In genomic region chr3L:16385880-16386584, dm6 we compare ENCODE assay signal across 3 fruit fly cellular contexts.
A peak's percentile ranks its signal among the peaks of the same experiment; 100 is the strongest.
TF ChIP-seq lines count a peak whose summit lies in the region.

Gene Agpat3 (minus strand): TSS chr3L:16385957.
Gene RAF2 (plus strand): TSS chr3L:16386327.

TF ChIP-seq in whole organism, adult, 20 proteins besides CTCF, POLR2A, EP300 and RAD21 (continued from another document):
- no peak for TF ChIP-seq pad (GFP tag; optimal IDR thresholded peaks at IDR 0.05; lab: Kevin White, UChicago)

TF ChIP-seq in whole organism, embryonic, 481 proteins besides CTCF, POLR2A, EP300 and RAD21 (continued from another document and continues in another):
- no peak for TF ChIP-seq CG6854 (GFP tag; optimal IDR thresholded peaks at IDR 0.05; lab: Kevin White, UChicago)
- no peak for TF ChIP-seq CG11398 (GFP tag; optimal IDR thresholded peaks at IDR 0.05; lab: Kevin White, UChicago)
- peak; percentile 21 to 28 for TF ChIP-seq chif (GFP tag; optimal IDR thresholded peaks at IDR 0.05; lab: Kevin White, UChicago)
- peak; percentile 66 for TF ChIP-seq CG15269 (tag; optimal IDR thresholded peaks at IDR 0.05; lab: Kevin White, UChicago)
- no peak for TF ChIP-seq ac (GFP tag; optimal IDR thresholded peaks at IDR 0.05; lab: Kevin White, UChicago)
- TF ChIP-seq mam (GFP tag; optimal IDR thresholded peaks at IDR 0.05; lab: Kevin White, UChicago): peak; percentile 42
- TF ChIP-seq br (optimal IDR thresholded peaks at IDR 0.05; lab: Kevin White, UChicago): no peak
- TF ChIP-seq twi (tag; optimal IDR thresholded peaks at IDR 0.05; lab: Kevin White, UChicago): no peak
- no peak for TF ChIP-seq vfl (GFP tag; optimal IDR thresholded peaks at IDR 0.05; lab: Kevin White, UChicago)
- peak; percentile 22 for TF ChIP-seq Lhr (GFP tag; optimal IDR thresholded peaks at IDR 0.05; lab: Kevin White, UChicago)
- TF ChIP-seq CG30431 (GFP tag; optimal IDR thresholded peaks at IDR 0.05; lab: Kevin White, UChicago): no peak
- no peak for TF ChIP-seq Elba2 (GFP tag; optimal IDR thresholded peaks at IDR 0.05; lab: Kevin White, UChicago)
- TF ChIP-seq pita (GFP tag; optimal IDR thresholded peaks at IDR 0.05; lab: Kevin White, UChicago): peak; percentile 36
- TF ChIP-seq CG31224 (GFP tag; IDR thresholded peaks at IDR 0.05; lab: Robert Waterston, UW): no peak
- TF ChIP-seq caup (GFP tag; optimal IDR thresholded peaks at IDR 0.05; lab: Kevin White, UChicago; ENCODE audit: severe bottlenecking): no peak
- no peak for TF ChIP-seq CG5180 (GFP tag; optimal IDR thresholded peaks at IDR 0.05; lab: Kevin White, UChicago)
- no peak for TF ChIP-seq Eip74EF (GFP tag; optimal IDR thresholded peaks at IDR 0.05; lab: Kevin White, UChicago)
- TF ChIP-seq otp (GFP tag; IDR thresholded peaks at IDR 0.05; lab: Robert Waterston, UW): no peak
- peak; percentile 56; the same call in 1 of the 3 replicates for TF ChIP-seq dysf (GFP tag; IDR thresholded peaks at IDR 0.05; lab: Robert Waterston, UW)
- TF ChIP-seq CG10654 (GFP tag; optimal IDR thresholded peaks at IDR 0.05; lab: Kevin White, UChicago): peak; percentile 12
- peak; percentile 43 for TF ChIP-seq NfI (GFP tag; optimal IDR thresholded peaks at IDR 0.05; lab: Kevin White, UChicago)
- no peak for TF ChIP-seq hbn (GFP tag; IDR thresholded peaks at IDR 0.05; lab: Robert Waterston, UW; ENCODE audit: partially characterized antibody)
- TF ChIP-seq tap (tag; optimal IDR thresholded peaks at IDR 0.05; lab: Kevin White, UChicago): peak; percentile 22
- no peak for TF ChIP-seq CG1792 (GFP tag; optimal IDR thresholded peaks at IDR 0.05; lab: Kevin White, UChicago)
- no peak for TF ChIP-seq CG6765 (GFP tag; optimal IDR thresholded peaks at IDR 0.05; lab: Kevin White, UChicago)
- no peak for TF ChIP-seq CrebB (tag; optimal IDR thresholded peaks at IDR 0.05; lab: Kevin White, UChicago)
- peak; percentile 80 for TF ChIP-seq row (GFP tag; IDR thresholded peaks at IDR 0.05; lab: Robert Waterston, UW)
- no peak for TF ChIP-seq CG16813 (GFP tag; IDR thresholded peaks at IDR 0.05; lab: Robert Waterston, UW; ENCODE audit: partially characterized antibody)
- TF ChIP-seq MESR4 (GFP tag; optimal IDR thresholded peaks at IDR 0.05; lab: Kevin White, UChicago): no peak
- TF ChIP-seq CG13775 (GFP tag; optimal IDR thresholded peaks at IDR 0.05; lab: Kevin White, UChicago): peak; percentile 54
- no peak for TF ChIP-seq CG6654 (GFP tag; optimal IDR thresholded peaks at IDR 0.05; lab: Kevin White, UChicago)
- no peak for TF ChIP-seq lab (GFP tag; optimal IDR thresholded peaks at IDR 0.05; lab: Kevin White, UChicago)
- no peak for TF ChIP-seq chm (GFP tag; IDR thresholded peaks at IDR 0.05; lab: Robert Waterston, UW)
- no peak for TF ChIP-seq CG10147 (GFP tag; optimal IDR thresholded peaks at IDR 0.05; lab: Kevin White, UChicago)
- peak; percentile 50 for TF ChIP-seq CG9817 (tag; optimal IDR thresholded peaks at IDR 0.05; lab: Kevin White, UChicago)
- TF ChIP-seq oc (tag; optimal IDR thresholded peaks at IDR 0.05; lab: Kevin White, UChicago): no peak
- TF ChIP-seq CG10959 (GFP tag; IDR thresholded peaks at IDR 0.05; lab: Robert Waterston, UW): no peak
- TF ChIP-seq CG9876 (GFP tag; optimal IDR thresholded peaks at IDR 0.05; lab: Kevin White, UChicago): no peak
- peak; percentile 57 for TF ChIP-seq CG7839 (tag; optimal IDR thresholded peaks at IDR 0.05; lab: Kevin White, UChicago)
- no peak for TF ChIP-seq CG1233 (GFP tag; optimal IDR thresholded peaks at IDR 0.05; lab: Kevin White, UChicago)
- TF ChIP-seq Kr (GFP tag; optimal IDR thresholded peaks at IDR 0.05; lab: Kevin White, UChicago): no peak
- TF ChIP-seq CG14050 (GFP tag; IDR thresholded peaks at IDR 0.05; lab: Robert Waterston, UW): no peak
- no peak for TF ChIP-seq rib (GFP tag; IDR thresholded peaks at IDR 0.05; lab: Robert Waterston, UW)
- peak; percentile 11; the same call in 1 of the 2 replicates for TF ChIP-seq CG4730 (GFP tag; IDR thresholded peaks at IDR 0.05; lab: Robert Waterston, UW)
- TF ChIP-seq CG33557 (GFP tag; optimal IDR thresholded peaks at IDR 0.05; lab: Kevin White, UChicago): no peak
- no peak for TF ChIP-seq unc-4 (GFP tag; IDR thresholded peaks at IDR 0.05; lab: Robert Waterston, UW; ENCODE audit: partially characterized antibody)
- TF ChIP-seq cas (GFP tag; IDR thresholded peaks at IDR 0.05; lab: Robert Waterston, UW): no peak
- no peak for TF ChIP-seq dm (GFP tag; optimal IDR thresholded peaks at IDR 0.05; lab: Kevin White, UChicago)
- TF ChIP-seq CG11560 (tag; IDR thresholded peaks at IDR 0.05; lab: Robert Waterston, UW): no peak
- 0 out of 2 replicates have a peak, but pooled peaks have one; percentile 25 for TF ChIP-seq CG8765 (GFP tag; IDR thresholded peaks at IDR 0.05; lab: Robert Waterston, UW)
- no peak for TF ChIP-seq CG12299 (tag; optimal IDR thresholded peaks at IDR 0.05; lab: Kevin White, UChicago)
- peak; percentile 11 for TF ChIP-seq CG15696 (tag; optimal IDR thresholded peaks at IDR 0.05; lab: Kevin White, UChicago)
- TF ChIP-seq jumu (GFP tag; optimal IDR thresholded peaks at IDR 0.05; lab: Kevin White, UChicago): no peak
- TF ChIP-seq tio (GFP tag; optimal IDR thresholded peaks at IDR 0.05; lab: Kevin White, UChicago): peak; percentile 64
- peak; percentile 42 for TF ChIP-seq al (GFP tag; IDR thresholded peaks at IDR 0.05; lab: Robert Waterston, UW)
- TF ChIP-seq nom (GFP tag; optimal IDR thresholded peaks at IDR 0.05; lab: Kevin White, UChicago): no peak
- peak; percentile 35 for TF ChIP-seq CG17359 (tag; optimal IDR thresholded peaks at IDR 0.05; lab: Kevin White, UChicago)
- no peak for TF ChIP-seq pfk (GFP tag; optimal IDR thresholded peaks at IDR 0.05; lab: Kevin White, UChicago)
- no peak for TF ChIP-seq CG2199 (GFP tag; IDR thresholded peaks at IDR 0.05; lab: Robert Waterston, UW)
- TF ChIP-seq Meics (GFP tag; optimal IDR thresholded peaks at IDR 0.05; lab: Kevin White, UChicago): no peak
- peak in 2 of 3 experiments; percentile 36 to 59 for TF ChIP-seq lola (GFP tag; optimal IDR thresholded peaks at IDR 0.05; lab: Kevin White, UChicago)
- TF ChIP-seq CG10462 (GFP tag; optimal IDR thresholded peaks at IDR 0.05; lab: Kevin White, UChicago): no peak
- TF ChIP-seq dati (GFP tag; IDR thresholded peaks at IDR 0.05; lab: Robert Waterston, UW): no peak
- TF ChIP-seq CG18476 (GFP tag; optimal IDR thresholded peaks at IDR 0.05; lab: Kevin White, UChicago): peak; percentile 14
- no peak for TF ChIP-seq Atf3 (GFP tag; optimal IDR thresholded peaks at IDR 0.05; lab: Kevin White, UChicago)
- TF ChIP-seq Stat92E (GFP tag; optimal IDR thresholded peaks at IDR 0.05; lab: Kevin White, UChicago): no peak
- no peak for TF ChIP-seq CG17385 (GFP tag; optimal IDR thresholded peaks at IDR 0.05; lab: Kevin White, UChicago)

TF ChIP-seq in whole organism, prepupa, 60 proteins besides CTCF, POLR2A, EP300 and RAD21 (continued from another document):
- TF ChIP-seq Eip78C (GFP tag; lab: Kevin White, UChicago) (peak; percentile 44), net (GFP tag; optimal IDR thresholded peaks at IDR 0.05; lab: Kevin White, UChicago) (no peak), spab (GFP tag; optimal IDR thresholded peaks at IDR 0.05; lab: Kevin White, UChicago) (no peak), CG32006 (GFP tag; optimal IDR thresholded peaks at IDR 0.05; lab: Kevin White, UChicago) (peak; percentile 42), salr (GFP tag; optimal IDR thresholded peaks at IDR 0.05; lab: Kevin White, UChicago) (peak in 1 of 2 experiments; percentile 40), esn (GFP tag; optimal IDR thresholded peaks at IDR 0.05; lab: Kevin White, UChicago) (peak; percentile 46), CG6276 (GFP tag; optimal IDR thresholded peaks at IDR 0.05; lab: Kevin White, UChicago) (no peak), Ets96B (tag; optimal IDR thresholded peaks at IDR 0.05; lab: Kevin White, UChicago) (peak; percentile 29), Sox15 (GFP tag; optimal IDR thresholded peaks at IDR 0.05; lab: Kevin White, UChicago) (peak; percentile 54), CG34406 (GFP tag; optimal IDR thresholded peaks at IDR 0.05; lab: Kevin White, UChicago) (peak; percentile 30), Met (GFP tag; optimal IDR thresholded peaks at IDR 0.05; lab: Kevin White, UChicago) (peak; percentile 20), vri (GFP tag; optimal IDR thresholded peaks at IDR 0.05; lab: Kevin White, UChicago) (no peak), CG11294 (GFP tag; IDR thresholded peaks at IDR 0.05; lab: Robert Waterston, UW) (peak; percentile 31; the same call in 1 of the 2 replicates), CG6792 (GFP tag; optimal IDR thresholded peaks at IDR 0.05; lab: Kevin White, UChicago) (peak; percentile 12), fd59A (GFP tag; optimal IDR thresholded peaks at IDR 0.05; lab: Kevin White, UChicago) (no peak), cyc (GFP tag; optimal IDR thresholded peaks at IDR 0.05; lab: Kevin White, UChicago) (peak; percentile 61), eg (GFP tag; IDR thresholded peaks at IDR 0.05; lab: Robert Waterston, UW) (peak; percentile 59; the same call in 1 of the 3 replicates), CG11902 (GFP tag; optimal IDR thresholded peaks at IDR 0.05; lab: Kevin White, UChicago) (peak; percentile 49), CG6808 (GFP tag; optimal IDR thresholded peaks at IDR 0.05; lab: Kevin White, UChicago) (no peak), Sox102F (GFP tag; optimal IDR thresholded peaks at IDR 0.05; lab: Kevin White, UChicago) (no peak), CG7368 (GFP tag; optimal IDR thresholded peaks at IDR 0.05; lab: Kevin White, UChicago) (no peak), CG1621 (tag; optimal IDR thresholded peaks at IDR 0.05; lab: Kevin White, UChicago) (no peak), fkh (GFP tag; optimal IDR thresholded peaks at IDR 0.05; lab: Kevin White, UChicago) (no peak), lz (GFP tag; optimal IDR thresholded peaks at IDR 0.05; lab: Kevin White, UChicago) (peak; percentile 34), Lpt (GFP tag; optimal IDR thresholded peaks at IDR 0.05; lab: Kevin White, UChicago) (no peak), Smox (GFP tag; optimal IDR thresholded peaks at IDR 0.05; lab: Kevin White, UChicago) (no peak), CG8119 (GFP tag; IDR thresholded peaks at IDR 0.05; lab: Robert Waterston, UW) (0 out of 3 replicates have a peak, but pooled peaks have one; percentile 29), CG10631 (GFP tag; optimal IDR thresholded peaks at IDR 0.05; lab: Kevin White, UChicago) (peak; percentile 52), Blimp-1 (GFP tag; optimal IDR thresholded peaks at IDR 0.05; lab: Kevin White, UChicago) (no peak), Hr38 (GFP tag; optimal IDR thresholded peaks at IDR 0.05; lab: Kevin White, UChicago) (no peak), CG6163 (GFP tag; IDR thresholded peaks at IDR 0.05; lab: Robert Waterston, UW) (0 out of 3 replicates have a peak, but pooled peaks have one; percentile 40), CG8319 (GFP tag; optimal IDR thresholded peaks at IDR 0.05; lab: Kevin White, UChicago) (no peak), CG11762 (GFP tag; optimal IDR thresholded peaks at IDR 0.05; lab: Kevin White, UChicago; ENCODE audit: insufficient read depth) (no peak), CG16779 (tag; optimal IDR thresholded peaks at IDR 0.05; lab: Kevin White, UChicago) (no peak), Hr4 (GFP tag; optimal IDR thresholded peaks at IDR 0.05; lab: Kevin White, UChicago) (peak; percentile 37), dac (GFP tag; optimal IDR thresholded peaks at IDR 0.05; lab: Kevin White, UChicago) (no peak), CG15336 (GFP tag; IDR thresholded peaks at IDR 0.05; lab: Robert Waterston, UW) (peak; percentile 23; the same call in 1 of the 2 replicates), achi (GFP tag; optimal IDR thresholded peaks at IDR 0.05; lab: Kevin White, UChicago) (peak; percentile 82), CG8632 (GFP tag; optimal IDR thresholded peaks at IDR 0.05; lab: Kevin White, UChicago) (no peak), CG3032 (tag; optimal IDR thresholded peaks at IDR 0.05; lab: Kevin White, UChicago) (peak; percentile 57)
